Worm (Caenorhabditis elegans) whole organism, L4/young adult: ENCODE measurements around the gene pdtf-1.

ENCODE experiments used
- W03F9.2 ChIP-seq: fragments of 150-350 bp; optimal IDR thresholded peaks from 2 replicates; lab custom pipeline; 2014; ENCODE audit warnings: missing biosample characterization, missing genetic modification characterization
- dao-5 ChIP-seq: sonication (generic microtip); optimal IDR thresholded peaks from 2 replicates; lab custom pipeline; 2016; ENCODE audit warnings: missing genotype, missing genetic modification characterization, moderate library complexity, missing compliant biosample characterization
- him-1 ChIP-seq: sonication (generic microtip); optimal IDR thresholded peaks from 2 replicates; lab custom pipeline; 2016; ENCODE audit warnings: missing genotype, missing genetic modification reagents, missing genetic modification characterization, missing compliant biosample characterization

Gene pdtf-1

DNA sequence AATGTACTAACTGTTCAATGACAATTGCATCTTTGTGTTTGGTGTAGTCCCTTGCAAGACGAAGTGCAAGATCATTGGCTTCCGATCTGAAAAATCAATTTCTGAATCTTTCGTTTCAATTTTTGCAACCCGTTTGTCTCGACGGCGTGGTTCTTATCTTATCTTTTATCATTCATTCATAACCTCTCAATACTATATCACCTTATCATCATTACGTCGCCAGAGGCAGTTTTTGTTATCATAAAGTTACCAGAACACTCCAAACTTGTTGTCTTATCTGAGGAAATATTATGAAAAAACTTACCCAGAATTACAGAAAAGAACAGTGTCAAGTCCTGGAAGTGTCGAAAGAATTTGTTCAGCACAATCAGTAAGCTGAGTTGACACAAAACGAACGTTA lies 17.7 kb downstream of the pdtf-1 start:
- no peak for TF ChIP-seq dao-5 (tag; lab: Kevin White, UChicago)
- no peak for TF ChIP-seq him-1 (tag; lab: Kevin White, UChicago)
- TF ChIP-seq W03F9.2 (tag; lab: Kevin White, UChicago) = no peak

DNA sequence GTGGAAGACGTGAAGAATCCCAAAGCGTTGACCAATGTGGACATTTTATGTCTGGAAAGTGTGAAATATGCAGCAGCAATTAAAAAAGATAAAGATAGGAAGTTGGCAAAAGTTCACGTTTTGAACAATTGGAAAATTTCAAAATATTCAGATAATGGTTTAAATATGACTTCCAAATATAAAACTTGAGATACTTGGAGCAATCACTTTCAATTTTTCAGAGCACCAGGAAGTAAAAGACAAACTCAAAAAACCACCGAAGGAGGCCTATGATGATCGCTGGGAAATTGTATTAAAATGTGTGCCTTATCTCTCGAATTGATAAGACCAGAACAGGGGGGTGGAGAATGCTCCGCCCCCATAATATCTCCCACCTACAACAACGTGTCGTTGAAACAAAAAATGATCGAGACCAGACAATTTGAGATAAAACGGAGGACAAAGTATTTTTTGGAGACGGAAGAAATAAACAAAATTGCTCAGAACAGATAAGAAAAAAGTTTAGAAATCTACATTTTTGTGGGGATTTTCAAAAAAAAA lies 18.9 kb downstream of the pdtf-1 start, which contains the start of gene eppl-1:
eppl-1 (minus strand) TSS at position 51 of the 540 bp plus-strand sequence.
- TF ChIP-seq him-1 (tag; lab: Kevin White, UChicago) = no peak

DNA sequence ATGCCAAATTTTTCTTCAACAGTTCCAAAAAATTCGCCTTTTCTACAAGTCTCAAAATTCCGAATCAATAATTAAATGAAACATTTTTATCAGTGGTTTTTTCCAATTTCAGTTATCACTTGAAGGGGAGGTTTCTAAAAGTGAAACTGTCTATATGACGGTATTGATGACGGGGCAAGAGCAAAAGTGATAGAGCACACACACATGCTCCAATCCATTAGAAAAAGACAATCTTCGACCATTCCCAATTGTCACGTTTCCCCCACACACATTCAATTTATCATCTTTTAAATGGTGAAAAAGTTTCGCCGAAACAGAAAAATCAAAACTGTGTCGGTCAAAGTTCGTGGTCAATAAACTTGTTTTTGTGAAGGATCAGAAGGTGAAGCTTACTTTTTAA lies 20.3 kb downstream of the pdtf-1 start:
- TF ChIP-seq dao-5 (tag; lab: Kevin White, UChicago) (no peak), W03F9.2 (tag; lab: Kevin White, UChicago) (no peak), him-1 (tag; lab: Kevin White, UChicago) (no peak)

DNA sequence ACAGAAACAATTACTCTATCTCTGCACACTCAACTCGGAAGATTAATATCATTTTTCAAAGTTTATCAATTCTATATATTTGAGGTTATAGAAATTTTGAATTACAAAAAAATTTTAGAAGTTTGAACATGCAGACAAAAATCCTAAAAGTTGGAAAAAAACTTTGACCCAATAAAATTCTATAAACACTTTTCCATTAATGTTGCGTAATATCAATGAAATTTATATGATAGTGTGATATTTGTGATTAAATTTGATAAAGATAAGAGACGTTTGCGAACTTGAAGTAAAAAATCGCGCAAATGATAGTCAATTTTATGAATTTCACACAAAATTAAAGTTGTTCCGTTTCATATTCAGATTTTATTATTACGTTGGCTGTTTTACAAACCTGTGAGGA lies 21.2 kb downstream of the pdtf-1 start:
- TF ChIP-seq W03F9.2 (tag; lab: Kevin White, UChicago) = no peak

DNA sequence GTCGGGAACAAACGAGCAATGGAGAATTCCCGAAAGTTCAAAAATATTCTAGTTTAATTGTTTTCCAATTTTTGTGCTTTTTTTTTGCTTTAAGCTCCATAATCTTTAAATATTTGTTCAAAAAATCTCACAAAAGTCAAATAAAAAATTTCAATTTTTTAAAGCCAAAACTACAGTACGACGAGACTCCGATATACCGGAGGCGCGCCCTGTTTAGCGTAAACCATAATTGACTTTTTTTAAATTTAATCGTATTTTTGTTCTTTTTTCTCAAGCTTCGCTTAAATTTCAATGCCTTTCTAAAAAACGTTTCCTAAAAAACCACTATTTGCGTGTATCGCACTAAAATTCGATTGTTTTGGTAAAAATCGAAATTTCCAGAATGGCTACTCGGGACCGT lies 24.1 kb downstream of the pdtf-1 start, which contains the start of gene syx-4:
syx-4 (plus strand) TSS at position 382 of the 400 bp plus-strand sequence.
- no peak for TF ChIP-seq him-1 (tag; lab: Kevin White, UChicago)
- TF ChIP-seq dao-5 (tag; lab: Kevin White, UChicago) = no peak
- no peak for TF ChIP-seq W03F9.2 (tag; lab: Kevin White, UChicago)

DNA sequence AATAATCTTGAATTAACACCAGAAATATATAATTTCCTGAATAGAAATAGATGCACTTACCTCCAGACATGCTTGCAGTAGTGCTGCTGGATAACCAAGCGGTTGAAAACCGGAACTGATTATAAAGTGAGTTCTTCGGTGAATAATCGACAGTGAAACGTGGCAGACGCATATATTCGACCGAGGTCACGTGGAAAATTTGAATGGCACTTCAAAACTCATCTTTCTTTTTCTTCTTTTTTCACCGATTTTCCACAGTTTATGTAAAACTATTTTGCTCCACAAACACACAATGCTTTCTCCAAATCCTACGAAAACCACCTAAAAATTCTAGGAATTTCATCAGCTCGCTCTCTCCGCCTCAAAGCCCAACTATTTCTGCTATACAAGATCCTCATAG lies 27.4 kb downstream of the pdtf-1 start, which contains the start of gene ant-1.4:
ant-1.4 (minus strand) TSS at position 101 of the 400 bp plus-strand sequence.
- TF ChIP-seq him-1 (tag; lab: Kevin White, UChicago) (no peak), dao-5 (tag; lab: Kevin White, UChicago) (no peak), W03F9.2 (tag; lab: Kevin White, UChicago) (no peak)

DNA sequence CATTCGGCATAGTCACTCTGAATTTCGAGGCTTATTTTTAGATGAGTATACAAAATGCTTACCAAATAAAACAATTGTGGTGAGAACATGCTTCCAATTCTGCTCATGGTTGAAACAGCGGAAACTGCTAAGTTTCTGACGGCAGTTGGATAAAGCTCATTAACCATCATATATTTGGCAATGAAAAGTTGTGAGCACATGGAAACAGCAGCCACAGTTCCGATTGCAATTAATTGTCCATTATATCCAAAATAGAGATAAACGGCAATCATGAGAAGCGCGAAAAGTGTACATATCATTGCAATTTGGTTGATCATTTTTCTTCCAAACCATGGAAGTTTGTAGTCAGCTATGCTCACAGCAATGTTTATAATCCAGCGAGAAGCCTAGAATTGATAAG lies 28.3 kb downstream of the pdtf-1 start:
- TF ChIP-seq dao-5 (tag; lab: Kevin White, UChicago) (no peak), him-1 (tag; lab: Kevin White, UChicago) (no peak), W03F9.2 (tag; lab: Kevin White, UChicago) (no peak)

DNA sequence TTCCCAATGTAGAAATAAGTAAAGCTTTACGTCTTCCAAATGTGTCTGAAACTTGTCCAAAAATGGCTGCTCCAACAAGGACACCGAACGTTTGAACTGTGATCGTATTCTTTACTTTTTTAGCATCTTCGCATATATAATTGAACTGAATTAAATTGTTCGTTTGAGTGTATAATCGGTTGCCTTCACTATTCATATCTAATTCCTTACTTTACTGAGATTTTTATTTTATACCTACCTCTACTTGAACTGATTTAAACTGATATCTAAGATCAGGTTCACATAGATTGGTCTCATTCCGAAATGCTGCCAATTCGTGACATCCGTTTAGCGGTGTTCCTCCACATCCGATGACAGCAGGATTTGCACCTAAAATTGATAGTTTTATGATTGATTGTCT lies 29.5 kb downstream of the pdtf-1 start:
- TF ChIP-seq W03F9.2 (tag; lab: Kevin White, UChicago) = no peak
- no peak for TF ChIP-seq dao-5 (tag; lab: Kevin White, UChicago)
- TF ChIP-seq him-1 (tag; lab: Kevin White, UChicago) = no peak

DNA sequence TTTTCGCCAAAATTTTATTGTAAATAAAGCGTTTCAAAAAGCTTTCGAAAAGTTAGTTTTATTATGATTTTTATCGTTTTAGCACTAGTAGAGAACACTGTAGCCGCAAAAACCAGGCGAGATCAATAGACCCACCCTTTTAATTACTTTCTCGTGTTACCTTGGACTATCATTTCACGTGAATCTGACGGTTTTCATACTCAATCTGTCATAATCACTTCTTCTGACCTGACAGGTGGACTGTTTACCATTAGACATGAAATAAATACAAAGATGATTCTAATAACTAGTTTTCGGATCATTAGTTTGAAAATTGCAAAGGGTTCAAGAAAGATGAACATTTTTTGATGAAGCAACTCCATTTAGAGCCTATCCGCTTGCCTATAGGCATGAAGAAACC lies 30.2 kb downstream of the pdtf-1 start:
- TF ChIP-seq him-1 (tag; lab: Kevin White, UChicago) (no peak), W03F9.2 (tag; lab: Kevin White, UChicago) (no peak)

DNA sequence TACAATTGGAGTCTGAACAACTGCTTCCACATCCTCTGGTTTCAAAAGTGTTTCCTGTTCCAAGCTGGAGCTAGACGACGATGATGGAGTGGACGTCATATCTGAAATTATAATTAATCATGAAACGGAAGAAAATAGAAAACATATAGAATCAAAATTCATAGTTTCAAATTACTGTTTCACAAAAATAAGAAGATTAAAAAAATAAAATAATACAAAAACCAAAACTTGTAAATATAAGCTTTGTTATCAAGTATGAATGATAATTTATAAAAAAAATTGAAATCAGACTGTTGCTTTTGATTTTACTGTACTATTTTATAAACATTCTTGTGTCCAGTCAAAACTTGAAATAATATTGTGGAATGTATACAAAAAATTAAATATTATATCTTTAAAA lies 30.9 kb downstream of the pdtf-1 start, which contains the start of gene str-176:
str-176 (minus strand) TSS at position 101 of the 400 bp plus-strand sequence.
- TF ChIP-seq him-1 (tag; lab: Kevin White, UChicago) = no peak
- TF ChIP-seq dao-5 (tag; lab: Kevin White, UChicago) = no peak
- TF ChIP-seq W03F9.2 (tag; lab: Kevin White, UChicago) = no peak

DNA sequence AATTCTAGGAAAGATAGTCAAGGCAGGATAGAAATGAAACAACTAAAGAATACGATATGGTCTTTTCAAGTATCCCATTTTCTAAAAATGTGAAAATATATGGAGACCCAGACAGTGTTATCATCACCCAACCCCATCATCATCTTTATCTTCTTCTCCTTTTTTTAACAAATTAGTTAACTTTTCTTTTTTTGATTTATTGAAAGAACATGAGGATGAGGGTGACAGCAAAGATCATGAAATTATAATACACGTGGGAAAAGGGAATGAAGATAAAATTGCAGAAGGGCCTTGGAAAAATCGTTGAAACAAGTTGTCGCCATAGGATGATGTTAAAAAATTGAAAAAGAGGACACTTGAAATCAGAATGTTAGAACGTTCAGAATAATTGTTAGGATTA lies 31.3 kb downstream of the pdtf-1 start:
- no peak for TF ChIP-seq him-1 (tag; lab: Kevin White, UChicago)
- no peak for TF ChIP-seq dao-5 (tag; lab: Kevin White, UChicago)
- TF ChIP-seq W03F9.2 (tag; lab: Kevin White, UChicago) = no peak

DNA sequence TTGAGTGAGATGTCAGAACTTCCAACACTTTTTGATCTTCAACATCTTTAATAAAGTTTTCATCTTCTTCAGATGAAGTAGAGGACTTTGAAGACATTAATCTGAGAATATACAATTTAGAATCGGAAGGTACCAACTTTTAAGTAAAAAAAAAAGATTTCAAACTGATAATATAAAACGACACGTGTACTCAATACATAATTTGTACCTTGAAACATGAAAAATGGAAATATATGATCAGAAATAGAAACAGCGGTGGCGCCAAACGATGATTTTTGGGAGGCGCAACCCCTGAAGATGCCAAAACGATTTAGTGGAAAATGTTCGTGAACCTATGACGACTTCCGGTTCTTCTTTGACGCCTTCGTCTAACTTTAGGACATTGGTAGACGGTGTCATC lies 39.7 kb downstream of the pdtf-1 start, which contains the start of gene oat-1:
oat-1 (minus strand) TSS at position 101 of the 400 bp plus-strand sequence.
- TF ChIP-seq W03F9.2 (tag; lab: Kevin White, UChicago) (no peak), dao-5 (tag; lab: Kevin White, UChicago) (no peak), him-1 (tag; lab: Kevin White, UChicago) (no peak)

DNA sequence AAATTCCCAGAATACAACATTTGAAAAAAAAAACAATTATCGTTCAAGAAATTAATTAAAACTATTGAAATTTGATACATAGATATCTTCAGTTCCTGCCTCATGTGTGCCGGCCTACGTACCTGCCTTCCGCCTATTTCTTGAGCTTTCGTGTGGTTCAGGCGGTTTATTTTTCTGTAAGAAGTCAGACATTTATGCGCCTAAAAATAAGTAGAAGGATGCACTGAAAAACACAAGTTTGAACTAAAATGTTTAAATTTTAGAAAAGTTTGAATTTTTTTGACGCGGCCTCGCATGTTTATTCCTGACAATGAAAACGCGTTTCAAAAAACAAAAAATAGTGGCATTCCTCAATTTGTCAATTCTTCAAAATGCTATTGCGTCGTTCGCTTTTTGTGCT lies 40.9 kb downstream of the pdtf-1 start, which contains the start of gene C28C12.11:
C28C12.11 (plus strand) TSS at position 301 of the 400 bp plus-strand sequence.
- TF ChIP-seq him-1 (tag; lab: Kevin White, UChicago) = no peak

DNA sequence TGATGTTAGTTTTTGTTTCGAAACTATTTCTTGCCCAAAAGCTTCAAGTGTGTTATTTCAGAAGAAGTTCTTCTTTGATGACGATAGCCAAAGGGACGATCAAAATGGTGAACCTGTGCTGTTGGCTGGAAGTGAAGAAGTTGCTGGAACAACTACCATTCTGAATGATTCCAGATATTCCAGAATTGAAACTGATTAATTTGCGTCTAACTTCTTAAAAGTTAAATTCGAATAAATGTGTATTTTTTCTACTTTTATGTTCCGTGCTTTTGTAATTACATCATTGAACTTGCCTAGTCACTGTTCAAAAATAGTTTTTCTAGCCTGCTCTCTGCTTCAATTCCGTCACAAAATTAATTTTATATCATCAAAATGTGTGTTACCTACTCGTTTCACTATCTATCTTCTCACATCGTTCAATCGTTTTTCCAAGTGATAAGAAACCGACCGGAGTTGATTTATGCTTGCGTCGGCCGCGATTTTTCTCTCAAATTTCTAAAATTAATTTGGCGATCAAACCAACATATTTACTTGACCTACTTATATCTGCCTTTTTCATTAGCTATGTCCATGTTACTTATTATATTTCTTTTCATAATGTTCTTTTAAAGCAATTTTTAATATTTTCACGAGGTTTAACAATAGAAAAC lies 42.3 kb downstream of the pdtf-1 start:
- TF ChIP-seq W03F9.2 (tag; lab: Kevin White, UChicago) (no peak), dao-5 (tag; lab: Kevin White, UChicago) (no peak), him-1 (tag; lab: Kevin White, UChicago) (no peak)
